Fruit fly (Drosophila melanogaster): ENCODE results near the gene CG14540.

Gene CG14540

dm6 chr3R:26002570-26003332, 43.7 kb downstream of the CG14540 start:
- TF ChIP-seq cnc (optimal IDR thresholded peaks at IDR 0.05) (no peak), CG7045 (GFP tag; optimal IDR thresholded peaks at IDR 0.05) (no peak), kay (GFP tag; ENCODE audit: borderline replicate concordance) (no peak), ovo (GFP tag; optimal IDR thresholded peaks at IDR 0.05) (no peak), toe (GFP tag; optimal IDR thresholded peaks at IDR 0.05) (no peak), tj (GFP tag; optimal IDR thresholded peaks at IDR 0.05) (no peak), CG5204 (GFP tag; optimal IDR thresholded peaks at IDR 0.05) (no peak), Crg-1 (GFP tag; optimal IDR thresholded peaks at IDR 0.05) (no peak), CG14711 (tag; optimal IDR thresholded peaks at IDR 0.05) (no peak), CG1620 (GFP tag; optimal IDR thresholded peaks at IDR 0.05) (no peak), cic (GFP tag; optimal IDR thresholded peaks at IDR 0.05) (no peak), Clk (GFP tag; optimal IDR thresholded peaks at IDR 0.05) (no peak), bab1 (GFP tag; optimal IDR thresholded peaks at IDR 0.05) (no peak), Hr96 (GFP tag; optimal IDR thresholded peaks at IDR 0.05) (no peak)

dm6 chr3R:26004377-26005000, 45.4 kb downstream of the CG14540 start:
- TF ChIP-seq CG7101 (tag; optimal IDR thresholded peaks at IDR 0.05) (no peak), Crg-1 (GFP tag; optimal IDR thresholded peaks at IDR 0.05) (no peak), CG33017 (tag; optimal IDR thresholded peaks at IDR 0.05) (no peak), Mnt (GFP tag; optimal IDR thresholded peaks at IDR 0.05) (no peak), ovo (GFP tag; optimal IDR thresholded peaks at IDR 0.05) (no peak), toe (GFP tag; optimal IDR thresholded peaks at IDR 0.05) (no peak), tj (GFP tag; optimal IDR thresholded peaks at IDR 0.05) (peak; percentile 42), pad (GFP tag; optimal IDR thresholded peaks at IDR 0.05) (no peak)

dm6 chr3R:26005619-26005977, 46.5 kb downstream of the CG14540 start:
- TF ChIP-seq CG7101 (tag; optimal IDR thresholded peaks at IDR 0.05) (no peak), CG12768 (GFP tag; optimal IDR thresholded peaks at IDR 0.05) (no peak), cic (GFP tag; optimal IDR thresholded peaks at IDR 0.05) (no peak), CG5204 (GFP tag; optimal IDR thresholded peaks at IDR 0.05) (no peak), kay (GFP tag; ENCODE audit: borderline replicate concordance) (no peak), cnc (optimal IDR thresholded peaks at IDR 0.05) (no peak), pad (GFP tag; optimal IDR thresholded peaks at IDR 0.05) (no peak), CG33017 (tag; optimal IDR thresholded peaks at IDR 0.05) (no peak), Crg-1 (GFP tag; optimal IDR thresholded peaks at IDR 0.05) (no peak), bab1 (GFP tag; optimal IDR thresholded peaks at IDR 0.05) (no peak)

dm6 chr3R:26005978-26006934, 47.2 kb downstream of the CG14540 start:
- TF ChIP-seq Clk (GFP tag; optimal IDR thresholded peaks at IDR 0.05) (no peak), CG12768 (GFP tag; optimal IDR thresholded peaks at IDR 0.05) (peak; percentile 46), CG5204 (GFP tag; optimal IDR thresholded peaks at IDR 0.05) (no peak), CG11617 (GFP tag; optimal IDR thresholded peaks at IDR 0.05) (no peak), bab1 (GFP tag; optimal IDR thresholded peaks at IDR 0.05) (no peak), ovo (GFP tag; optimal IDR thresholded peaks at IDR 0.05) (no peak), CG14711 (tag; optimal IDR thresholded peaks at IDR 0.05) (no peak), Mnt (GFP tag; optimal IDR thresholded peaks at IDR 0.05) (peak; percentile 31), toe (GFP tag; optimal IDR thresholded peaks at IDR 0.05) (no peak), CG33017 (tag; optimal IDR thresholded peaks at IDR 0.05) (no peak), cnc (optimal IDR thresholded peaks at IDR 0.05) (no peak), pad (GFP tag; optimal IDR thresholded peaks at IDR 0.05) (no peak), Hr96 (GFP tag; optimal IDR thresholded peaks at IDR 0.05) (no peak), kay (GFP tag; ENCODE audit: borderline replicate concordance) (no peak), cic (GFP tag; optimal IDR thresholded peaks at IDR 0.05) (no peak), CG1620 (GFP tag; optimal IDR thresholded peaks at IDR 0.05) (no peak), CG7045 (GFP tag; optimal IDR thresholded peaks at IDR 0.05) (no peak), Crg-1 (GFP tag; optimal IDR thresholded peaks at IDR 0.05) (no peak), tj (GFP tag; optimal IDR thresholded peaks at IDR 0.05) (peak; percentile 79), CG7101 (tag; optimal IDR thresholded peaks at IDR 0.05) (no peak)

dm6 chr3R:26007298-26007697, 48.2 kb downstream of the CG14540 start:
- TF ChIP-seq cnc (optimal IDR thresholded peaks at IDR 0.05) = no peak
- no peak for TF ChIP-seq cic (GFP tag; optimal IDR thresholded peaks at IDR 0.05)
- no peak for TF ChIP-seq CG11617 (GFP tag; optimal IDR thresholded peaks at IDR 0.05)
- TF ChIP-seq Mnt (GFP tag; optimal IDR thresholded peaks at IDR 0.05) = no peak
- TF ChIP-seq ovo (GFP tag; optimal IDR thresholded peaks at IDR 0.05) = no peak
- no peak for TF ChIP-seq CG14711 (tag; optimal IDR thresholded peaks at IDR 0.05)
- no peak for TF ChIP-seq CG7101 (tag; optimal IDR thresholded peaks at IDR 0.05)
- TF ChIP-seq Clk (GFP tag; optimal IDR thresholded peaks at IDR 0.05) = no peak
- TF ChIP-seq CG1620 (GFP tag; optimal IDR thresholded peaks at IDR 0.05) = no peak
- TF ChIP-seq pad (GFP tag; optimal IDR thresholded peaks at IDR 0.05) = no peak
- no peak for TF ChIP-seq CG7045 (GFP tag; optimal IDR thresholded peaks at IDR 0.05)
- TF ChIP-seq CG12768 (GFP tag; optimal IDR thresholded peaks at IDR 0.05) = no peak
- TF ChIP-seq Crg-1 (GFP tag; optimal IDR thresholded peaks at IDR 0.05) = no peak
- TF ChIP-seq bab1 (GFP tag; optimal IDR thresholded peaks at IDR 0.05) = no peak
- no peak for TF ChIP-seq kay (GFP tag; ENCODE audit: borderline replicate concordance)
- no peak for TF ChIP-seq toe (GFP tag; optimal IDR thresholded peaks at IDR 0.05)
